Worm (Caenorhabditis elegans) whole organism, L1 larva: ENCODE measurements around the gene str-6.

Experiments
- blmp-1 ChIP-seq: fragments of 150-350 bp; optimal IDR thresholded peaks from 2 replicates; lab custom pipeline; 2014; ENCODE audit warnings: missing biosample characterization, missing genetic modification characterization
- ceh-82 ChIP-seq, 3 experiments: fragments of 150-350 bp in 1 of 3; sonication (generic microtip) in 2 of 3; optimal IDR thresholded peaks; 2 replicates each; lab custom pipeline; 2014 to 2017; ENCODE audit warnings: missing biosample characterization in 3 of 3, missing genetic modification characterization in 3 of 3
- egl-27 ChIP-seq, 2 experiments: fragments of 150-350 bp in 1 of 2; sonication (generic microtip); optimal IDR thresholded peaks; 3 replicates each; lab custom pipeline; 2017 to 2018; ENCODE audit warnings: missing biosample characterization in 2 of 2, missing genetic modification characterization in 2 of 2, missing genetic modification reagents in 2 of 2
- mdl-1 ChIP-seq, 2 experiments: fragments of 150-350 bp; optimal IDR thresholded peaks; 2 replicates each; lab custom pipeline; 2014 to 2017; ENCODE audit warnings: missing biosample characterization in 2 of 2, missing genetic modification characterization in 2 of 2, inconsistent platforms in 1 of 2
- nhr-71 ChIP-seq: sonication (generic microtip); optimal IDR thresholded peaks from 2 replicates; lab custom pipeline; 2016; ENCODE audit warnings: mild to moderate bottlenecking, missing genetic modification characterization, moderate library complexity, missing compliant biosample characterization
- nhr-85 ChIP-seq: sonication (generic microtip); peaks from one replicate; lab custom pipeline; 2016; ENCODE audit warnings: missing genetic modification characterization, inconsistent platforms, missing compliant biosample characterization
- zag-1 ChIP-seq: fragments of 150-350 bp; optimal IDR thresholded peaks from 2 replicates; lab custom pipeline; 2014; ENCODE audit warnings: missing biosample characterization, missing genetic modification characterization

ce11 chrV:15757645-15758044 is 7.6 kb upstream of the str-6 start:
- TF ChIP-seq egl-27 (tag; optimal IDR thresholded peaks at IDR 0.05; lab: Kevin White, UChicago) (no peak), zag-1 (tag; lab: Kevin White, UChicago) (no peak), nhr-71 (tag; lab: Kevin White, UChicago) (no peak), mdl-1 (tag; optimal IDR thresholded peaks at IDR 0.05; lab: Kevin White, UChicago) (no peak), ceh-82 (tag; optimal IDR thresholded peaks at IDR 0.05; lab: Kevin White, UChicago) (no peak), blmp-1 (no peak), nhr-85 (tag; lab: Kevin White, UChicago) (no peak)
